Worm (Caenorhabditis elegans) whole organism, L4 larva: ENCODE measurements around the gene M110.10.
A peak's percentile ranks its signal among the peaks of the same experiment; 100 is the strongest.

Experiments
- F10B5.3 ChIP-seq: sonication (generic microtip); optimal IDR thresholded peaks from 2 replicates; lab custom pipeline; 2016; ENCODE audit warnings: mild to moderate bottlenecking, missing genetic modification characterization, missing compliant biosample characterization
- F37D6.2 ChIP-seq: sonication (generic microtip); optimal IDR thresholded peaks from 2 replicates; lab custom pipeline; 2016; ENCODE audit warnings: mild to moderate bottlenecking, missing genetic modification characterization, missing compliant biosample characterization
- R02D3.7 ChIP-seq: fragments of 150-350 bp; sonication (generic microtip); optimal IDR thresholded peaks from 3 replicates; lab custom pipeline; 2014; ENCODE audit warnings: missing biosample characterization, missing genetic modification characterization
- Y105C5A.15 ChIP-seq: fragments of 200-800 bp; sonication (Bioruptor generic); IDR thresholded peaks from 2 replicates; pipeline ENCODE4 v1.3.6; 2022; ENCODE audit warnings: missing genetic modification characterization, missing compliant biosample characterization
- Y48G9A.11 ChIP-seq: fragments of 200-800 bp; sonication (Bioruptor generic); IDR thresholded peaks from 2 replicates; pipeline ENCODE4 v1.3.6; 2022; ENCODE audit warnings: missing genetic modification reagents, missing genetic modification characterization, missing compliant biosample characterization
- Y75B8A.6 ChIP-seq: fragments of 200-800 bp; sonication (Bioruptor generic); IDR thresholded peaks from 2 replicates; pipeline ENCODE4 v1.3.6; 2022; ENCODE audit warnings: missing genetic modification reagents, missing genetic modification characterization, missing compliant biosample characterization
- ZK337.2 ChIP-seq: fragments of 200-800 bp; sonication (Bioruptor generic); IDR thresholded peaks from 2 replicates; pipeline ENCODE4 v1.3.6; 2022; ENCODE audit warnings: missing genetic modification reagents, missing genetic modification characterization, missing compliant biosample characterization
- ZK546.5 ChIP-seq, 2 experiments: sonication (generic microtip); optimal IDR thresholded peaks; 2 replicates each; lab custom pipeline; 2017; ENCODE audit warnings: missing biosample characterization in 2 of 2, missing genetic modification characterization in 2 of 2
- aha-1 ChIP-seq: fragments of 150-350 bp; peaks from one replicate; lab custom pipeline; 2014; ENCODE audit warnings: missing biosample characterization, missing genetic modification characterization
- aly-2 ChIP-seq: sonication (generic microtip); optimal IDR thresholded peaks from 2 replicates; lab custom pipeline; 2018; ENCODE audit warnings: missing biosample characterization, missing genetic modification characterization
- ama-1 ChIP-seq: fragments of 150-350 bp; optimal IDR thresholded peaks from 2 replicates; lab custom pipeline; 2014; ENCODE audit warnings: inconsistent platforms, mixed read lengths
- arid-1 ChIP-seq: fragments of 200-800 bp; sonication (Bioruptor generic); conservative IDR thresholded peaks from 2 replicates; pipeline ENCODE4 v1.3.6; 2022; ENCODE audit warnings: missing genetic modification reagents, missing genetic modification characterization, missing compliant biosample characterization
- attf-4 ChIP-seq: sonication (generic microtip); optimal IDR thresholded peaks from 3 replicates; lab custom pipeline; 2017; ENCODE audit warnings: missing biosample characterization, missing genetic modification characterization
- ceh-20 ChIP-seq: fragments of 200-800 bp; sonication (Bioruptor generic); IDR thresholded peaks from 2 replicates; pipeline ENCODE4 v1.3.6; 2022; ENCODE audit warnings: missing genetic modification reagents, missing genetic modification characterization, missing compliant biosample characterization
- ceh-28 ChIP-seq: fragments of 150-350 bp; optimal IDR thresholded peaks from 2 replicates; lab custom pipeline; 2014; ENCODE audit warnings: missing biosample characterization, missing genetic modification reagents, missing genetic modification characterization
- ceh-82 ChIP-seq: sonication (generic microtip); optimal IDR thresholded peaks from 2 replicates; lab custom pipeline; 2017; ENCODE audit warnings: missing biosample characterization, missing genetic modification characterization
- ces-1 ChIP-seq: fragments of 150-350 bp; sonication (generic microtip); optimal IDR thresholded peaks from 4 replicates; lab custom pipeline; 2014; ENCODE audit warnings: missing biosample characterization, missing genetic modification reagents, missing genetic modification characterization
- cey-2 ChIP-seq: sonication (generic microtip); optimal IDR thresholded peaks from 3 replicates; lab custom pipeline; 2017; ENCODE audit warnings: missing genetic modification characterization, mild to moderate bottlenecking, missing compliant biosample characterization, antibody characterized with exemption, borderline replicate concordance; ENCODE audit not compliant: insufficient read depth
- dmd-8 ChIP-seq: fragments of 200-800 bp; sonication (Bioruptor generic); IDR thresholded peaks from 2 replicates; pipeline ENCODE4 v1.3.6; 2022; ENCODE audit warnings: missing genetic modification characterization, missing compliant biosample characterization
- duxl-1 ChIP-seq: sonication (generic microtip); optimal IDR thresholded peaks from 2 replicates; lab custom pipeline; 2016; ENCODE audit warnings: mild to moderate bottlenecking, missing genetic modification characterization, moderate library complexity, missing compliant biosample characterization; ENCODE audit not compliant: poor library complexity
- dve-1 ChIP-seq: sonication (generic microtip); optimal IDR thresholded peaks from 2 replicates; lab custom pipeline; 2017; ENCODE audit warnings: antibody characterized with exemption, mild to moderate bottlenecking, missing genetic modification characterization, missing compliant biosample characterization; ENCODE audit not compliant: insufficient read depth
- fkh-10 ChIP-seq: fragments of 150-350 bp; optimal IDR thresholded peaks from 2 replicates; lab custom pipeline; 2014; ENCODE audit warnings: missing biosample characterization, missing genetic modification reagents, missing genetic modification characterization
- fos-1 ChIP-seq: fragments of 150-350 bp; optimal IDR thresholded peaks from 2 replicates; lab custom pipeline; 2014; ENCODE audit warnings: missing biosample characterization, missing genetic modification characterization
- hlh-11 ChIP-seq: fragments of 200-800 bp; sonication (Bioruptor generic); optimal IDR thresholded peaks from 2 replicates; lab custom pipeline; 2018; ENCODE audit warnings: mild to moderate bottlenecking, missing genetic modification characterization, missing compliant biosample characterization
- hlh-30 ChIP-seq: sonication (generic microtip); optimal IDR thresholded peaks from 2 replicates; lab custom pipeline; 2017; ENCODE audit warnings: antibody characterized with exemption, mild to moderate bottlenecking, missing genetic modification characterization, missing compliant biosample characterization; ENCODE audit not compliant: insufficient read depth
- lir-3 ChIP-seq: sonication (generic microtip); optimal IDR thresholded peaks from 2 replicates; lab custom pipeline; 2016; ENCODE audit warnings: mild to moderate bottlenecking, missing genetic modification characterization, missing compliant biosample characterization
- lsy-2 ChIP-seq, 2 experiments: fragments of 150-350 bp in 1 of 2; sonication (generic microtip) in 1 of 2; optimal IDR thresholded peaks; 2 replicates each; lab custom pipeline; 2014 to 2017; ENCODE audit warnings: missing biosample characterization in 2 of 2, missing genetic modification characterization in 2 of 2
- mep-1 ChIP-seq: fragments of 150-350 bp; sonication (generic microtip); optimal IDR thresholded peaks from 3 replicates; lab custom pipeline; 2014; ENCODE audit warnings: missing biosample characterization, missing genetic modification characterization
- mxl-3 ChIP-seq: fragments of 200-800 bp; sonication (Bioruptor generic); optimal IDR thresholded peaks from 2 replicates; lab custom pipeline; 2018; ENCODE audit warnings: mild to moderate bottlenecking, missing genetic modification characterization, missing compliant biosample characterization
- nhr-10 ChIP-seq: fragments of 150-350 bp; optimal IDR thresholded peaks from 2 replicates; lab custom pipeline; 2014; ENCODE audit warnings: missing biosample characterization, missing genetic modification characterization
- nhr-102 ChIP-seq: sonication (generic microtip); optimal IDR thresholded peaks from 2 replicates; lab custom pipeline; 2016; ENCODE audit warnings: mild to moderate bottlenecking, missing genetic modification characterization, moderate library complexity, missing compliant biosample characterization
- nhr-11 ChIP-seq: fragments of 150-350 bp; optimal IDR thresholded peaks from 2 replicates; lab custom pipeline; 2014; ENCODE audit warnings: missing biosample characterization, missing genetic modification characterization
- nhr-237 ChIP-seq: sonication (generic microtip); optimal IDR thresholded peaks from 2 replicates; lab custom pipeline; 2017; ENCODE audit warnings: missing biosample characterization, missing genetic modification characterization
- nhr-28 ChIP-seq: fragments of 150-350 bp; optimal IDR thresholded peaks from 2 replicates; lab custom pipeline; 2014; ENCODE audit warnings: missing biosample characterization, missing genetic modification characterization
- nhr-6 ChIP-seq: fragments of 150-350 bp; optimal IDR thresholded peaks from 2 replicates; lab custom pipeline; 2014; ENCODE audit warnings: missing biosample characterization, missing genetic modification characterization
- pha-4 ChIP-seq, 2 experiments: fragments of 150-350 bp in 1 of 2; fragments of 200-800 bp in 1 of 2; sonication (Bioruptor generic) in 1 of 2; IDR thresholded peaks in 1 of 2; optimal IDR thresholded peaks in 1 of 2; 2 replicates each; pipeline versions ENCODE4 v1.3.6 to Lab custom; 2014 to 2022; ENCODE audit warnings: missing genetic modification characterization in 2 of 2, missing genetic modification reagents in 2 of 2, missing biosample characterization in 1 of 2, missing compliant biosample characterization in 1 of 2
- php-3 ChIP-seq: fragments of 200-800 bp; sonication (Bioruptor generic); IDR thresholded peaks from 2 replicates; pipeline ENCODE4 v1.3.6; 2022; ENCODE audit warnings: missing genetic modification reagents, missing genetic modification characterization, missing compliant biosample characterization
- skn-1 ChIP-seq: fragments of 150-350 bp; optimal IDR thresholded peaks from 2 replicates; lab custom pipeline; 2014; ENCODE audit warnings: missing biosample characterization, missing genetic modification characterization
- snpc-1.2 ChIP-seq: fragments of 200-800 bp; sonication (Bioruptor generic); IDR thresholded peaks from 2 replicates; pipeline ENCODE4 v1.3.6; 2022; ENCODE audit warnings: missing genetic modification reagents, missing genetic modification characterization, missing compliant biosample characterization
- unc-130 ChIP-seq: sonication (generic microtip); optimal IDR thresholded peaks from 2 replicates; lab custom pipeline; 2016; ENCODE audit warnings: missing genetic modification reagents, missing genetic modification characterization, missing compliant biosample characterization
- unc-62 ChIP-seq, 3 experiments: fragments of 150-350 bp in 1 of 3; sonication (generic microtip); optimal IDR thresholded peaks in 2 of 3; peaks in 1 of 3; 1 replicate in 1 of 3; 2 replicates in 2 of 3; lab custom pipeline; 2014 to 2017; ENCODE audit warnings: missing biosample characterization in 3 of 3, missing genetic modification characterization in 3 of 3, missing genetic modification reagents in 3 of 3, missing genotype in 1 of 3
- vab-7 ChIP-seq: fragments of 200-800 bp; sonication (Bioruptor generic); IDR thresholded peaks from 2 replicates; pipeline ENCODE4 v1.3.6; 2022; ENCODE audit warnings: missing genetic modification reagents, missing genetic modification characterization, missing compliant biosample characterization
- zip-11 ChIP-seq: fragments of 200-800 bp; sonication (Bioruptor generic); IDR thresholded peaks from 2 replicates; pipeline ENCODE4 v1.3.6; 2022; ENCODE audit warnings: missing genetic modification characterization, missing compliant biosample characterization
- zip-2 ChIP-seq: fragments of 150-350 bp; optimal IDR thresholded peaks from 2 replicates; lab custom pipeline; 2014; ENCODE audit warnings: missing biosample characterization, missing genetic modification characterization

The M110.10 gene

ce11 chrII:8225347-8225746, 11.1 kb upstream of the M110.10 start:
- TF ChIP-seq hlh-30 (tag; lab: Kevin White, UChicago) (peak; percentile 17), zip-2 (no peak), unc-62 (GFP tag; optimal IDR thresholded peaks at IDR 0.05 in 1 of 2; lab: Kevin White, UChicago) (peak in 1 of 2 experiments; percentile 75), unc-62 (tag; optimal IDR thresholded peaks at IDR 0.05; lab: Kevin White, UChicago) (no peak), aly-2 (tag; lab: Kevin White, UChicago) (no peak), dve-1 (tag; lab: Kevin White, UChicago) (peak; percentile 17), nhr-28 (tag; lab: Kevin White, UChicago) (peak; percentile 76)

DNA sequence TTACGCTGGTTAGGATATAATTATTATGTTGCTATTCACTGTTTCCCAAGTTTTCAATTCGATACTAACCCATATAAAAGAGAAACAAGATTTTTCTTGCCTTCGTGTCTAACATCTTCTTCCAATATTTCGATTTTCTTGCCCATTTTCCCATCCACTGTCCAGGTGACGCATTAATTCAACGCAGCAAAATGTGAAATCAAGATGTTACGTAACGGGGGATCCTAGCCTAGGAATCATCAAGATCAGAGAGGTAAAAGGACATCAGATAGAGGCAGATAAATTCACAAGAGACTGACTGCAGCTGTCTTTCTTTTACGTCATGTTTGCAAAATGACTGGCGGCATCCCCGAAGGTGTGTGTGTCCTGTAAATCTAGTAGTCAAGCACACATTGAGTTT, 10.4 kb upstream of the M110.10 start:
- no peak for TF ChIP-seq vab-7 (GFP tag; lab: Robert Waterston, UW)
- no peak for TF ChIP-seq ces-1 (GFP tag; lab: Kevin White, UChicago)
- TF ChIP-seq skn-1 (tag; lab: Kevin White, UChicago) = no peak
- no peak for TF ChIP-seq arid-1 (GFP tag; lab: Robert Waterston, UW)
- peak; percentile 13 for TF ChIP-seq aha-1 (tag; lab: Kevin White, UChicago)
- TF ChIP-seq unc-62 (GFP tag; optimal IDR thresholded peaks at IDR 0.05 in 1 of 2; lab: Kevin White, UChicago) = peak in 1 of 2 experiments; percentile 99
- TF ChIP-seq unc-62 (tag; optimal IDR thresholded peaks at IDR 0.05; lab: Kevin White, UChicago) = no peak
- TF ChIP-seq dmd-8 (GFP tag; lab: Robert Waterston, UW) = no peak

- TF ChIP-seq unc-62 (GFP tag; optimal IDR thresholded peaks at IDR 0.05 in 1 of 2; lab: Kevin White, UChicago) (peak in 1 of 2 experiments; percentile 83), unc-62 (tag; optimal IDR thresholded peaks at IDR 0.05; lab: Kevin White, UChicago) (no peak), ceh-82 (tag; lab: Kevin White, UChicago) (no peak)
- TF ChIP-seq, all 104 proteins: peak for 1
Measured at ce11 chrII:8223945-8224344, 9.7 kb upstream of the M110.10 start.

ce11 chrII:8223422-8223821, 9.2 kb upstream of the M110.10 start:
- TF ChIP-seq nhr-6 (tag; lab: Kevin White, UChicago) (peak; percentile 29), cey-2 (tag; lab: Kevin White, UChicago) (no peak), fos-1 (no peak), lir-3 (tag; lab: Kevin White, UChicago) (no peak), F37D6.2 (tag; lab: Kevin White, UChicago) (no peak), pha-4 (GFP tag; IDR thresholded peaks at IDR 0.05; lab: Robert Waterston, UW) (no peak), pha-4 (tag; optimal IDR thresholded peaks at IDR 0.05; lab: Kevin White, UChicago) (peak; percentile 55), F10B5.3 (no peak), fkh-10 (GFP tag; lab: Kevin White, UChicago) (no peak), hlh-30 (tag; lab: Kevin White, UChicago) (no peak), ceh-20 (GFP tag; lab: Robert Waterston, UW) (no peak), zip-2 (no peak), nhr-237 (tag; lab: Kevin White, UChicago) (no peak), nhr-11 (no peak), ama-1 (no peak), zip-11 (GFP tag; lab: Robert Waterston, UW) (no peak), Y75B8A.6 (GFP tag; lab: Robert Waterston, UW) (no peak), unc-62 (GFP tag; optimal IDR thresholded peaks at IDR 0.05 in 1 of 2; lab: Kevin White, UChicago) (no peak), unc-62 (tag; optimal IDR thresholded peaks at IDR 0.05; lab: Kevin White, UChicago) (no peak), hlh-11 (tag; lab: Kevin White, UChicago) (peak; percentile 11), mep-1 (tag; lab: Kevin White, UChicago) (no peak), snpc-1.2 (GFP tag; lab: Robert Waterston, UW) (no peak), R02D3.7 (tag; lab: Kevin White, UChicago) (no peak), ZK546.5 (tag; optimal IDR thresholded peaks at IDR 0.05; lab: Kevin White, UChicago) (no peak), duxl-1 (no peak), nhr-10 (no peak), ZK337.2 (GFP tag; lab: Robert Waterston, UW) (no peak), ceh-28 (peak; percentile 3), nhr-102 (no peak), Y105C5A.15 (GFP tag; lab: Robert Waterston, UW) (no peak), mxl-3 (GFP tag; lab: Kevin White, UChicago) (peak; percentile 5), unc-130 (GFP tag; lab: Kevin White, UChicago) (no peak), attf-4 (no peak), Y48G9A.11 (GFP tag; lab: Robert Waterston, UW) (no peak), php-3 (no peak), lsy-2 (tag; optimal IDR thresholded peaks at IDR 0.05; lab: Kevin White, UChicago) (no peak)
